Fruit fly (Drosophila melanogaster) whole organism, embryonic: ENCODE results near the gene CG32137.

Experiments
- Atf-2 ChIP-seq: fragments of 200-800 bp; sonication (Bioruptor generic); optimal IDR thresholded peaks from 2 replicates; lab custom pipeline; 2016; ENCODE audit warnings: missing biosample characterization, missing genetic modification characterization
- CG12769 ChIP-seq: fragments of 200-800 bp; sonication (Bioruptor generic); optimal IDR thresholded peaks from 2 replicates; lab custom pipeline; 2019; ENCODE audit warnings: missing biosample characterization, mild to moderate bottlenecking, missing genetic modification characterization, moderate library complexity
- CG17361 ChIP-seq: fragments of 200-800 bp; sonication (Bioruptor generic); IDR thresholded peaks from 3 replicates; pipeline ENCODE4 v1.3.6; 2022; ENCODE audit warnings: missing biosample characterization, missing genetic modification characterization
- CG3407 ChIP-seq: fragments of 200-800 bp; sonication (Bioruptor generic); optimal IDR thresholded peaks from 2 replicates; lab custom pipeline; 2018; ENCODE audit warnings: missing biosample characterization, mild to moderate bottlenecking, missing genetic modification characterization
- CG8765 ChIP-seq: fragments of 200-800 bp; sonication (Bioruptor generic); IDR thresholded peaks from 2 replicates; pipeline ENCODE4 v1.3.6; 2022; ENCODE audit warnings: missing biosample characterization, missing genetic modification characterization
- HLHmδ ChIP-seq: fragments of 200-800 bp; sonication (Bioruptor generic); optimal IDR thresholded peaks from 2 replicates; lab custom pipeline; 2018; ENCODE audit warnings: missing biosample characterization, mild to moderate bottlenecking, missing genetic modification characterization, moderate library complexity
- abd-A ChIP-seq: fragments of 200-800 bp; sonication (Bioruptor generic); optimal IDR thresholded peaks from 3 replicates; lab custom pipeline; 2019; ENCODE audit warnings: missing biosample characterization, mild to moderate bottlenecking, missing genetic modification characterization, moderate library complexity
- chm ChIP-seq: fragments of 200-800 bp; sonication (Bioruptor generic); IDR thresholded peaks from 2 replicates; pipeline ENCODE4 v1.3.6; 2022; ENCODE audit warnings: missing biosample characterization, missing genetic modification characterization
- cwo ChIP-seq: fragments of 200-800 bp; sonication (Bioruptor generic); optimal IDR thresholded peaks from 3 replicates; lab custom pipeline; 2017; ENCODE audit warnings: missing biosample characterization, missing genetic modification characterization, mild to moderate bottlenecking, moderate library complexity, missing genetic modification reagents
- fd102C ChIP-seq: fragments of 200-800 bp; sonication (Bioruptor generic); optimal IDR thresholded peaks from 2 replicates; lab custom pipeline; 2018; ENCODE audit warnings: missing biosample characterization, mild to moderate bottlenecking, missing genetic modification characterization, moderate library complexity
- inv ChIP-seq: fragments of 200-800 bp; sonication (Bioruptor generic); IDR thresholded peaks from 2 replicates; pipeline ENCODE4 v1.3.6; 2022; ENCODE audit warnings: missing biosample characterization, missing genetic modification characterization; ENCODE audit not compliant: partially characterized antibody
- lab ChIP-seq: fragments of 200-800 bp; sonication (Bioruptor generic); optimal IDR thresholded peaks from 3 replicates; lab custom pipeline; 2017; ENCODE audit warnings: missing biosample characterization, missing genetic modification characterization, mild to moderate bottlenecking, moderate library complexity, missing genetic modification reagents
- nmo ChIP-seq: fragments of 200-800 bp; sonication (Bioruptor generic); optimal IDR thresholded peaks from 2 replicates; lab custom pipeline; 2018; ENCODE audit warnings: missing biosample characterization, mild to moderate bottlenecking, missing genetic modification characterization, moderate library complexity
- wdn ChIP-seq: fragments of 200-800 bp; sonication (Bioruptor generic); IDR thresholded peaks from 2 replicates; pipeline ENCODE4 v1.3.6; 2022; ENCODE audit warnings: missing biosample characterization, missing genetic modification characterization

DNA sequence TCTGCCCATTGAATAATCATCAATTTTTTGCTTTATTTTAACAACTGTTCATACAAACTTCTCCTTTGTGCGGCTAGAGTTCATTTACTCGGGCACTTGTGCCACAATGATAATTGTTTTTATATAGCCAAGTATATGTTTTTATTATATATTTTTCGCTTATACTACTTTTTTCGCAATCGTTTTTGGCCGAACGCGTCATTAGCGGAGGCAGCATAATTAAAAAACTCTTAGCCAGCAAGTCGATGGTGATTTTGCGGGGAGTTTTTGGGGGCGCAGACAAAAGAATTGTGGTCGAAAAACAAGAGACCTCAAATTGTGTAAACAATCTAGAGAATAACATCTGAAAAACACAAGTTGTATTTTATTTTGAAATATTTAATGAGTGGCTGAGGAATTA, 12.5 kb downstream of the CG32137 start:
- TF ChIP-seq HLHmδ (GFP tag; lab: Kevin White, UChicago): no peak
- no peak for TF ChIP-seq wdn (GFP tag; lab: Robert Waterston, UW)
- TF ChIP-seq CG8765 (GFP tag; lab: Robert Waterston, UW): no peak
- no peak for TF ChIP-seq CG12769 (tag; lab: Kevin White, UChicago)
- no peak for TF ChIP-seq inv (GFP tag; lab: Robert Waterston, UW)
- TF ChIP-seq abd-A (tag; lab: Kevin White, UChicago): no peak
- TF ChIP-seq lab (GFP tag; lab: Kevin White, UChicago): no peak
- no peak for TF ChIP-seq CG3407
- no peak for TF ChIP-seq cwo (GFP tag; lab: Kevin White, UChicago)
- no peak for TF ChIP-seq fd102C (GFP tag; lab: Kevin White, UChicago)
- TF ChIP-seq chm (GFP tag; lab: Robert Waterston, UW): no peak
- TF ChIP-seq CG17361 (GFP tag; lab: Robert Waterston, UW): no peak
- TF ChIP-seq Atf-2 (GFP tag; lab: Kevin White, UChicago): no peak
- TF ChIP-seq nmo (GFP tag; lab: Kevin White, UChicago): no peak
